Worm (Caenorhabditis elegans) whole organism, young adult: ENCODE data around the gene ceh-82.

Source experiments
- Y56A3A.18 ChIP-seq: fragments of 200-800 bp; sonication (Bioruptor generic); IDR thresholded peaks from 2 replicates; pipeline ENCODE4 v1.3.6; 2022; ENCODE audit warnings: missing genetic modification reagents, missing genetic modification characterization, missing compliant biosample characterization
- him-1 ChIP-seq: sonication (generic microtip); optimal IDR thresholded peaks from 2 replicates; lab custom pipeline; 2016; ENCODE audit warnings: missing genotype, missing genetic modification reagents, missing genetic modification characterization, missing compliant biosample characterization

DNA sequence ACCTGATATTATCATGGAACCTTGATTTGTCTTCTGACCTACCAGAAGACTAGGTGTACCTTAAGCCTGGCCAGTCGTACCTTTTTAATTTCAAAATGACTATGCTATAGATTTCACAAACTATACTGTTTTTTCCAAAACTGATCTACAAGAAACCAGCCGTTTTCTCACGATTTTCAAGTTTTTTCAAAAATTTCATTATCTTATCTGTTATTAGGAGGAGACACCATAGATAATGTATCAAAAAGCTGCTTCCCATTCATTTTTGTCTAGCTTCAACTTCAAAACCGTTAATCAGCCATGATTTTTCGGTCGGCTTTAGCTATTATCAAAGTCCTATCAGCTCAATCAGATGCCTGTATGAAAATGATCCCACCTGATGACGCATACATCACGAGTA, 10.5 kb downstream of the ceh-82 start, which contains the start of gene F36H5.12:
- no peak for TF ChIP-seq him-1 (tag; lab: Kevin White, UChicago)
- TF ChIP-seq Y56A3A.18 (GFP tag; lab: Robert Waterston, UW): no peak
